Worm (Caenorhabditis elegans) whole organism, L1 larva: Measurements from ENCODE around the gene fbxa-9.

Experiments
- ama-1 ChIP-seq: fragments of 150-350 bp; optimal IDR thresholded peaks from 2 replicates; lab custom pipeline; 2014
- blmp-1 ChIP-seq: fragments of 150-350 bp; optimal IDR thresholded peaks from 2 replicates; lab custom pipeline; 2014; ENCODE audit warnings: missing biosample characterization, missing genetic modification characterization
- ceh-82 ChIP-seq, 3 experiments: fragments of 150-350 bp in 1 of 3; sonication (generic microtip) in 2 of 3; optimal IDR thresholded peaks; 2 replicates each; lab custom pipeline; 2014 to 2017; ENCODE audit warnings: missing biosample characterization in 3 of 3, missing genetic modification characterization in 3 of 3
- dsc-1 ChIP-seq: sonication (generic microtip); optimal IDR thresholded peaks from 2 replicates; lab custom pipeline; 2016; ENCODE audit warnings: mild to moderate bottlenecking, missing genetic modification characterization, missing compliant biosample characterization
- lin-13 ChIP-seq: fragments of 150-350 bp; optimal IDR thresholded peaks from 2 replicates; lab custom pipeline; 2014; ENCODE audit warnings: missing biosample characterization, missing genetic modification reagents, missing genetic modification characterization
- lin-35 ChIP-seq, 2 experiments: fragments of 150-350 bp; optimal IDR thresholded peaks; 2 replicates each; lab custom pipeline; 2014; ENCODE audit warnings: missing biosample characterization in 2 of 2, missing genetic modification characterization in 2 of 2, missing genetic modification reagents in 2 of 2
- lir-3 ChIP-seq: sonication (generic microtip); optimal IDR thresholded peaks from 2 replicates; lab custom pipeline; 2016; ENCODE audit warnings: mild to moderate bottlenecking, missing genetic modification characterization, moderate library complexity, missing compliant biosample characterization; ENCODE audit not compliant: poor library complexity
- nhr-11 ChIP-seq: fragments of 150-350 bp; optimal IDR thresholded peaks from 2 replicates; lab custom pipeline; 2014; ENCODE audit warnings: missing biosample characterization, missing genetic modification characterization
- nhr-76 ChIP-seq: sonication (generic microtip); optimal IDR thresholded peaks from 2 replicates; lab custom pipeline; 2017; ENCODE audit warnings: missing biosample characterization, missing genetic modification characterization
- nhr-77 ChIP-seq: fragments of 150-350 bp; optimal IDR thresholded peaks from 2 replicates; lab custom pipeline; 2014; ENCODE audit warnings: missing biosample characterization, missing genetic modification characterization
- snpc-4 ChIP-seq: fragments of 150-350 bp; optimal IDR thresholded peaks from 2 replicates; lab custom pipeline; 2014; ENCODE audit warnings: missing biosample characterization, missing genetic modification characterization
- tbx-2 ChIP-seq: sonication (generic microtip); optimal IDR thresholded peaks from 2 replicates; lab custom pipeline; 2016; ENCODE audit warnings: missing genetic modification characterization, missing compliant biosample characterization
- zag-1 ChIP-seq: fragments of 150-350 bp; optimal IDR thresholded peaks from 2 replicates; lab custom pipeline; 2014; ENCODE audit warnings: missing biosample characterization, missing genetic modification characterization
- ztf-11 ChIP-seq, 2 experiments: sonication (generic microtip); optimal IDR thresholded peaks; 2 replicates each; lab custom pipeline; 2016 to 2017; ENCODE audit warnings: missing genetic modification characterization in 2 of 2, missing biosample characterization in 1 of 2, missing compliant biosample characterization in 1 of 2

DNA sequence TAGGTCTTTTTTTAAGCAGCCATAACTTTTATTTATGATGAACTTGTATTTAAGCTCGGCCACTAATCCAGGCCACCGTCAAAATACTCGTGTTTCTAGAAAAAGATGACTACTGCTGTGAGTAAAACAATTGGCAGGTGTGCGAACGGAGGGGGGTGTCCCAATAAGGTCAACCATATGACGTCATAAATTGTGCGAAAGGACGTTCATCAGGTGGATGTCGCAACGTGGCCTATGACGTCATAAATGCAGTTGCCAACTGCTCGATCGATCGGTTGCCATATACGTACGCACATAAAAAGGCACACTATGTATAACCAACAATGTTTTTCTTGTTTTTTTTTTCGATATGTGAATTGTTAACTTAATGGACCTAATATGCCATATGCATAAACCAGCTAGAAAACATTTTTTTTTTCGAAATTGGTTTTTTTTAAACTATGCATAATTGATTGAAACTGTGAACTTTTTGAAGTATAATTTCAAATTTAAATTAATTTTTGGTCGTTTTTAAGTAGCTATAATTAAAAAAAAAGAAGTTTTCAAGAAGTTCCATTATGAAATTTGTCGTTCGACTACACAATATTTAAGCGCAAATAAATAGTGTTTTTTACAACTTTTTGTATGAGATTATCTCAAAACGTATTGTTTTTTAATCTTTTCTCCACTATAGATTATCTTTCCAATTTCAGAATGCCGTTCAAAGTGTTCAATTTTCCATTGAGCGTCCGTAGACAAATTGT lies 32.1 kb upstream of the fbxa-9 start, which contains the start of gene C39B5.2:
- TF ChIP-seq zag-1 (tag; lab: Kevin White, UChicago) (no peak), nhr-76 (tag; lab: Kevin White, UChicago) (no peak), blmp-1 (tag; lab: Kevin White, UChicago) (no peak), ztf-11 (tag; optimal IDR thresholded peaks at IDR 0.05; lab: Kevin White, UChicago) (no peak), lin-13 (no peak), nhr-11 (tag; lab: Kevin White, UChicago) (no peak), ceh-82 (tag; optimal IDR thresholded peaks at IDR 0.05; lab: Kevin White, UChicago) (no peak), dsc-1 (no peak), ama-1 (lab: Kevin White, UChicago) (no peak), lir-3 (tag; lab: Kevin White, UChicago) (no peak), nhr-77 (tag; lab: Kevin White, UChicago) (no peak), tbx-2 (tag; lab: Kevin White, UChicago) (no peak), snpc-4 (tag; lab: Kevin White, UChicago) (no peak), lin-35 (GFP tag; optimal IDR thresholded peaks at IDR 0.05; lab: Kevin White, UChicago) (no peak)
